Fruit fly (Drosophila melanogaster): Measurements from ENCODE around the gene bcn92.

The bcn92 gene

DNA sequence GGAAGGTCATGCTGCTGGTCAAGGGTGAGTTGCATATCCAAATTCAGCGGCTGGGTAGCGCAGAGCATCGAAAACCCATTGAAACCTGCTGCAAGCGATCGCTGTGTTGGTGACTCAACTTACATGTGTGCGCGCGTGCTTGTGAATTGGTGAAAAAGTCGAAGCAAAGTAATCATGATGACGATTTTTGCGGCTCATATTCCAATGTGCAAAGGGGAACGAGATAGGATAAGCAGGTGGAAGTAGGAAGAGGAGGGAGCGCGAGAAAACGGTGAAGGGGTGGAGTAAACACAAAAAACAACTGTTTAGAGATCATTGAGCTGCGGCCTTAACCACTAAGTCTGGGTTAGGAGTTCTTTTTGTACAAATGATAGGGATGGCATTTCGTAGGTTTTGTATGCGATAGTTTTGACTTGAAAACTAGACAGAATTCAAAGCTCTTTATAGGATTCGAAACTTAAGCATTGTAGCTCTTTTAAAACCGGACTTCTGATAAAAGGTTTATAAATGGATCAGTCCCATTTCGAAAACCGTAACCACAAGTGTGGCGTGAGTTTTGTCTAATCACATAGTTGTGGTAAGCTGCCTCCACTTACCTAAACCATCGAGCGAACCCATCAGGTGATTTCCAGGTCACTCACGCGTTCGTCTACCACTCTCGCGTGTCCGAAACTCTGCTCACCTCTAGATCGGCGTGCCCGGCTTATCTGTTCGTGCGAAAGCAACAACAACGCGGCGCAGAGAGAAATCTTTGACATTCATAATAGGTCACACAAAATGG is 3.6 kb downstream of the bcn92 start (continued):
- TF ChIP-seq Chrac-16 (GFP tag; optimal IDR thresholded peaks at IDR 0.05) (no peak), pho (GFP tag; optimal IDR thresholded peaks at IDR 0.05) (peak; percentile 35), CG8359 (GFP tag; optimal IDR thresholded peaks at IDR 0.05; ENCODE audit: borderline replicate concordance) (no peak), bigmax (GFP tag; optimal IDR thresholded peaks at IDR 0.05) (no peak), zf30C (GFP tag; optimal IDR thresholded peaks at IDR 0.05) (no peak), cwo (GFP tag; optimal IDR thresholded peaks at IDR 0.05) (peak; percentile 12), Sry-β (GFP tag; optimal IDR thresholded peaks at IDR 0.05) (no peak), CG10147 (GFP tag; optimal IDR thresholded peaks at IDR 0.05) (peak; percentile 55), CG6765 (GFP tag; optimal IDR thresholded peaks at IDR 0.05) (peak; percentile 32), CG3281 (GFP tag; optimal IDR thresholded peaks at IDR 0.05) (peak; percentile 3), CG4707 (GFP tag; optimal IDR thresholded peaks at IDR 0.05) (no peak), CG1603 (tag; optimal IDR thresholded peaks at IDR 0.05) (peak; percentile 8), tup (GFP tag; optimal IDR thresholded peaks at IDR 0.05) (no peak), CG6689 (GFP tag; IDR thresholded peaks at IDR 0.05) (peak; percentile 43; the same call in 1 of the 2 replicates), CG4328 (GFP tag; optimal IDR thresholded peaks at IDR 0.05) (peak; percentile 46), nerfin-1 (tag; optimal IDR thresholded peaks at IDR 0.05) (peak; percentile 23), NC2α (GFP tag; optimal IDR thresholded peaks at IDR 0.05) (no peak), Hand (GFP tag; optimal IDR thresholded peaks at IDR 0.05) (peak; percentile 1), Elba2 (GFP tag; optimal IDR thresholded peaks at IDR 0.05) (no peak), CG12155 (GFP tag; optimal IDR thresholded peaks at IDR 0.05) (peak; percentile 25), CG2120 (GFP tag; optimal IDR thresholded peaks at IDR 0.05) (peak; percentile 47), tap (tag; optimal IDR thresholded peaks at IDR 0.05) (no peak), lbe (GFP tag; optimal IDR thresholded peaks at IDR 0.05) (no peak), az2 (GFP tag; optimal IDR thresholded peaks at IDR 0.05) (no peak), CG15514 (GFP tag; optimal IDR thresholded peaks at IDR 0.05) (no peak), HLHmδ (GFP tag; optimal IDR thresholded peaks at IDR 0.05) (no peak), CG10431 (GFP tag; optimal IDR thresholded peaks at IDR 0.05) (no peak), CG8924 (tag; optimal IDR thresholded peaks at IDR 0.05) (peak; percentile 40), Bgb (GFP tag; IDR thresholded peaks at IDR 0.05; ENCODE audit: partially characterized antibody) (peak; percentile 65), CG9437 (GFP tag; optimal IDR thresholded peaks at IDR 0.05) (peak; percentile 9), gro (GFP tag; optimal IDR thresholded peaks at IDR 0.05) (peak; percentile 46), Sox102F (GFP tag; optimal IDR thresholded peaks at IDR 0.05) (peak; percentile 21), CG34376 (GFP tag; optimal IDR thresholded peaks at IDR 0.05) (peak; percentile 31), CG7839 (tag; optimal IDR thresholded peaks at IDR 0.05) (peak; percentile 45), Doc3 (GFP tag; IDR thresholded peaks at IDR 0.05; ENCODE audit: partially characterized antibody) (peak; percentile 78), CG18476 (GFP tag; optimal IDR thresholded peaks at IDR 0.05) (peak; percentile 33), CG14441 (GFP tag; IDR thresholded peaks at IDR 0.05) (peak; percentile 16; the same call in 1 of the 2 replicates), CG31441 (GFP tag; IDR thresholded peaks at IDR 0.05) (peak; percentile 36; the same call in 1 of the 2 replicates), CG6791 (GFP tag; IDR thresholded peaks at IDR 0.05; ENCODE audit: partially characterized antibody) (peak; percentile 62; the same call in 2 of the 3 replicates), CG11085 (GFP tag; IDR thresholded peaks at IDR 0.05) (no peak), Asciz (GFP tag; optimal IDR thresholded peaks at IDR 0.05) (no peak), ftz-f1 (GFP tag; optimal IDR thresholded peaks at IDR 0.05) (no peak), CG16815 (GFP tag; optimal IDR thresholded peaks at IDR 0.05) (peak; percentile 11), CG30431 (GFP tag; optimal IDR thresholded peaks at IDR 0.05) (peak; percentile 16), repo (GFP tag; optimal IDR thresholded peaks at IDR 0.05) (peak; percentile 5), CG1529 (GFP tag; optimal IDR thresholded peaks at IDR 0.05) (no peak), CG10959 (GFP tag; IDR thresholded peaks at IDR 0.05) (no peak), insv (GFP tag; optimal IDR thresholded peaks at IDR 0.05) (peak in 1 of 2 experiments; percentile 23)

Data from whole organism, embryonic.